Worm (Caenorhabditis elegans) whole organism, L4 larva: Measurements from ENCODE around the gene lec-6.

ENCODE experiments used
- F10B5.3 ChIP-seq: sonication (generic microtip); optimal IDR thresholded peaks from 2 replicates; lab custom pipeline; 2016; ENCODE audit warnings: mild to moderate bottlenecking, missing genetic modification characterization, missing compliant biosample characterization
- F26F4.8 ChIP-seq: fragments of 200-800 bp; sonication (Bioruptor generic); conservative IDR thresholded peaks from 2 replicates; pipeline ENCODE4 v1.3.6; 2022; ENCODE audit warnings: missing genetic modification characterization, missing compliant biosample characterization
- F37D6.2 ChIP-seq: sonication (generic microtip); optimal IDR thresholded peaks from 2 replicates; lab custom pipeline; 2016; ENCODE audit warnings: mild to moderate bottlenecking, missing genetic modification characterization, missing compliant biosample characterization
- F44E2.7 ChIP-seq: fragments of 200-800 bp; sonication (Bioruptor generic); IDR thresholded peaks from 2 replicates; pipeline ENCODE4 v2.1.2; 2022; ENCODE audit warnings: missing genetic modification characterization, missing compliant biosample characterization
- R02D3.7 ChIP-seq: fragments of 150-350 bp; sonication (generic microtip); optimal IDR thresholded peaks from 3 replicates; lab custom pipeline; 2014; ENCODE audit warnings: missing biosample characterization, missing genetic modification characterization
- T26A8.4 ChIP-seq: fragments of 200-800 bp; sonication (Bioruptor generic); IDR thresholded peaks from 2 replicates; pipeline ENCODE4 v1.3.6; 2022; ENCODE audit warnings: missing genetic modification characterization, missing compliant biosample characterization
- Y5F2A.4 ChIP-seq: fragments of 200-800 bp; sonication (Bioruptor generic); optimal IDR thresholded peaks from 2 replicates; lab custom pipeline; 2018; ENCODE audit warnings: mild to moderate bottlenecking, missing genetic modification characterization, missing compliant biosample characterization
- ZK337.2 ChIP-seq: fragments of 200-800 bp; sonication (Bioruptor generic); IDR thresholded peaks from 2 replicates; pipeline ENCODE4 v1.3.6; 2022; ENCODE audit warnings: missing genetic modification reagents, missing genetic modification characterization, missing compliant biosample characterization
- aha-1 ChIP-seq: fragments of 150-350 bp; peaks from one replicate; lab custom pipeline; 2014; ENCODE audit warnings: missing biosample characterization, missing genetic modification characterization
- ama-1 ChIP-seq: fragments of 150-350 bp; optimal IDR thresholded peaks from 2 replicates; lab custom pipeline; 2014; ENCODE audit warnings: inconsistent platforms, mixed read lengths
- ceh-32 ChIP-seq: sonication (generic microtip); optimal IDR thresholded peaks from 2 replicates; lab custom pipeline; 2016; ENCODE audit warnings: mild to moderate bottlenecking, missing genetic modification characterization, missing compliant biosample characterization; ENCODE audit not compliant: poor library complexity
- ceh-62 ChIP-seq: sonication (generic microtip); optimal IDR thresholded peaks from 2 replicates; lab custom pipeline; 2017; ENCODE audit warnings: missing biosample characterization, missing genetic modification characterization
- cey-2 ChIP-seq: sonication (generic microtip); optimal IDR thresholded peaks from 3 replicates; lab custom pipeline; 2017; ENCODE audit warnings: missing genetic modification characterization, mild to moderate bottlenecking, missing compliant biosample characterization, antibody characterized with exemption, borderline replicate concordance; ENCODE audit not compliant: insufficient read depth
- ctbp-1 ChIP-seq: fragments of 200-800 bp; sonication (Bioruptor generic); IDR thresholded peaks from 2 replicates; pipeline ENCODE4 v1.3.6; 2022; ENCODE audit warnings: missing genetic modification reagents, missing genetic modification characterization, missing compliant biosample characterization
- daf-12 ChIP-seq: fragments of 150-350 bp; optimal IDR thresholded peaks from 2 replicates; lab custom pipeline; 2014; ENCODE audit warnings: missing biosample characterization, missing genetic modification reagents, missing genetic modification characterization
- daf-16 ChIP-seq, 3 experiments: sonication (generic microtip); optimal IDR thresholded peaks; 2 replicates each; lab custom pipeline; 2016 to 2017; ENCODE audit warnings: missing genetic modification characterization in 3 of 3, missing genetic modification reagents in 3 of 3, mild to moderate bottlenecking in 2 of 3, missing compliant biosample characterization in 2 of 3, missing biosample characterization in 1 of 3, moderate library complexity in 1 of 3
- dmd-6 ChIP-seq: fragments of 200-800 bp; sonication (Bioruptor generic); IDR thresholded peaks from 2 replicates; pipeline ENCODE4 v1.3.6; 2022; ENCODE audit warnings: missing genetic modification reagents, missing genetic modification characterization, missing compliant biosample characterization
- dmd-8 ChIP-seq: fragments of 200-800 bp; sonication (Bioruptor generic); IDR thresholded peaks from 2 replicates; pipeline ENCODE4 v1.3.6; 2022; ENCODE audit warnings: missing genetic modification characterization, missing compliant biosample characterization
- duxl-1 ChIP-seq: sonication (generic microtip); optimal IDR thresholded peaks from 2 replicates; lab custom pipeline; 2016; ENCODE audit warnings: mild to moderate bottlenecking, missing genetic modification characterization, moderate library complexity, missing compliant biosample characterization; ENCODE audit not compliant: poor library complexity
- dve-1 ChIP-seq: sonication (generic microtip); optimal IDR thresholded peaks from 2 replicates; lab custom pipeline; 2017; ENCODE audit warnings: antibody characterized with exemption, mild to moderate bottlenecking, missing genetic modification characterization, missing compliant biosample characterization; ENCODE audit not compliant: insufficient read depth
- egl-43 ChIP-seq: fragments of 200-800 bp; sonication (Bioruptor generic); IDR thresholded peaks from 2 replicates; pipeline ENCODE4 v1.3.6; 2022; ENCODE audit warnings: missing genetic modification reagents, missing genetic modification characterization, missing compliant biosample characterization
- fkh-10 ChIP-seq: fragments of 150-350 bp; optimal IDR thresholded peaks from 2 replicates; lab custom pipeline; 2014; ENCODE audit warnings: missing biosample characterization, missing genetic modification reagents, missing genetic modification characterization
- hlh-11 ChIP-seq: fragments of 200-800 bp; sonication (Bioruptor generic); optimal IDR thresholded peaks from 2 replicates; lab custom pipeline; 2018; ENCODE audit warnings: mild to moderate bottlenecking, missing genetic modification characterization, missing compliant biosample characterization
- hlh-30 ChIP-seq: sonication (generic microtip); optimal IDR thresholded peaks from 2 replicates; lab custom pipeline; 2017; ENCODE audit warnings: antibody characterized with exemption, mild to moderate bottlenecking, missing genetic modification characterization, missing compliant biosample characterization; ENCODE audit not compliant: insufficient read depth
- jun-1 ChIP-seq: fragments of 150-350 bp; optimal IDR thresholded peaks from 2 replicates; lab custom pipeline; 2014; ENCODE audit warnings: missing biosample characterization, missing genetic modification reagents, missing genetic modification characterization
- lim-7 ChIP-seq: fragments of 200-800 bp; sonication (Bioruptor generic); IDR thresholded peaks from 2 replicates; pipeline ENCODE4 v1.3.6; 2022; ENCODE audit warnings: missing genetic modification characterization, missing compliant biosample characterization
- lin-15B ChIP-seq: fragments of 150-350 bp; sonication (generic microtip); optimal IDR thresholded peaks from 3 replicates; lab custom pipeline; 2014; ENCODE audit warnings: missing biosample characterization, missing genetic modification characterization
- lin-38 ChIP-seq: fragments of 200-800 bp; sonication (Bioruptor generic); IDR thresholded peaks from 2 replicates; pipeline ENCODE4 v1.3.6; 2022; ENCODE audit warnings: missing genetic modification reagents, missing genetic modification characterization, missing compliant biosample characterization
- lin-39 ChIP-seq: fragments of 150-350 bp; optimal IDR thresholded peaks from 2 replicates; lab custom pipeline; 2014; ENCODE audit warnings: missing biosample characterization, missing genetic modification reagents, missing genetic modification characterization
- mdt-29 ChIP-seq: fragments of 200-800 bp; sonication (Bioruptor generic); IDR thresholded peaks from 2 replicates; pipeline ENCODE4 v1.3.6; 2022; ENCODE audit warnings: missing genetic modification reagents, missing genetic modification characterization, missing compliant biosample characterization
- mes-2 ChIP-seq: sonication (generic microtip); optimal IDR thresholded peaks from 2 replicates; lab custom pipeline; 2016; ENCODE audit warnings: missing genotype, mild to moderate bottlenecking, missing genetic modification characterization, missing compliant biosample characterization; ENCODE audit not compliant: poor library complexity, severe bottlenecking
- mxl-3 ChIP-seq: fragments of 200-800 bp; sonication (Bioruptor generic); optimal IDR thresholded peaks from 2 replicates; lab custom pipeline; 2018; ENCODE audit warnings: mild to moderate bottlenecking, missing genetic modification characterization, missing compliant biosample characterization
- nhr-102 ChIP-seq: sonication (generic microtip); optimal IDR thresholded peaks from 2 replicates; lab custom pipeline; 2016; ENCODE audit warnings: mild to moderate bottlenecking, missing genetic modification characterization, moderate library complexity, missing compliant biosample characterization
- nhr-11 ChIP-seq: fragments of 150-350 bp; optimal IDR thresholded peaks from 2 replicates; lab custom pipeline; 2014; ENCODE audit warnings: missing biosample characterization, missing genetic modification characterization
- nhr-111 ChIP-seq: fragments of 200-800 bp; sonication (Bioruptor generic); optimal IDR thresholded peaks from 2 replicates; lab custom pipeline; 2018; ENCODE audit warnings: mild to moderate bottlenecking, missing genetic modification characterization, missing compliant biosample characterization
- nhr-48 ChIP-seq: sonication (generic microtip); optimal IDR thresholded peaks from 2 replicates; lab custom pipeline; 2016; ENCODE audit warnings: mild to moderate bottlenecking, missing genetic modification characterization, missing compliant biosample characterization
- nhr-76 ChIP-seq: fragments of 150-350 bp; optimal IDR thresholded peaks from 2 replicates; lab custom pipeline; 2014; ENCODE audit warnings: missing biosample characterization, missing genetic modification characterization
- pha-4 ChIP-seq, 2 experiments: fragments of 150-350 bp in 1 of 2; fragments of 200-800 bp in 1 of 2; sonication (Bioruptor generic) in 1 of 2; IDR thresholded peaks in 1 of 2; optimal IDR thresholded peaks in 1 of 2; 2 replicates each; pipeline versions ENCODE4 v1.3.6 to Lab custom; 2014 to 2022; ENCODE audit warnings: missing genetic modification characterization in 2 of 2, missing genetic modification reagents in 2 of 2, missing biosample characterization in 1 of 2, missing compliant biosample characterization in 1 of 2
- rbr-2 ChIP-seq: sonication (generic microtip); optimal IDR thresholded peaks from 2 replicates; lab custom pipeline; 2016; ENCODE audit warnings: missing genotype, missing genetic modification characterization, missing compliant biosample characterization
- saeg-2 ChIP-seq: fragments of 200-800 bp; sonication (Bioruptor generic); IDR thresholded peaks from 2 replicates; pipeline ENCODE4 v1.3.6; 2022; ENCODE audit warnings: missing genetic modification reagents, missing genetic modification characterization, missing compliant biosample characterization
- sdz-12 ChIP-seq: fragments of 200-800 bp; sonication (Bioruptor generic); optimal IDR thresholded peaks from 2 replicates; lab custom pipeline; 2018; ENCODE audit warnings: mild to moderate bottlenecking, missing genetic modification characterization, missing compliant biosample characterization
- snpc-1.2 ChIP-seq: fragments of 200-800 bp; sonication (Bioruptor generic); IDR thresholded peaks from 2 replicates; pipeline ENCODE4 v1.3.6; 2022; ENCODE audit warnings: missing genetic modification reagents, missing genetic modification characterization, missing compliant biosample characterization
- spr-1 ChIP-seq: sonication (generic microtip); optimal IDR thresholded peaks from 2 replicates; lab custom pipeline; 2016; ENCODE audit warnings: mild to moderate bottlenecking, missing genetic modification characterization, missing compliant biosample characterization
- spr-3 ChIP-seq: fragments of 200-800 bp; sonication (Bioruptor generic); optimal IDR thresholded peaks from 2 replicates; lab custom pipeline; 2018; ENCODE audit warnings: mild to moderate bottlenecking, missing genetic modification characterization, missing compliant biosample characterization
- tag-97 ChIP-seq: fragments of 200-800 bp; sonication (Bioruptor generic); IDR thresholded peaks from 2 replicates; pipeline ENCODE4 v1.3.6; 2022; ENCODE audit warnings: missing genetic modification characterization, missing compliant biosample characterization
- unc-130 ChIP-seq: sonication (generic microtip); optimal IDR thresholded peaks from 2 replicates; lab custom pipeline; 2016; ENCODE audit warnings: missing genetic modification reagents, missing genetic modification characterization, missing compliant biosample characterization
- vab-7 ChIP-seq: fragments of 200-800 bp; sonication (Bioruptor generic); IDR thresholded peaks from 2 replicates; pipeline ENCODE4 v1.3.6; 2022; ENCODE audit warnings: missing genetic modification reagents, missing genetic modification characterization, missing compliant biosample characterization
- zag-1 ChIP-seq: fragments of 150-350 bp; optimal IDR thresholded peaks from 2 replicates; lab custom pipeline; 2014; ENCODE audit warnings: missing biosample characterization, missing genetic modification characterization
- zfp-2 ChIP-seq: sonication (generic microtip); optimal IDR thresholded peaks from 2 replicates; lab custom pipeline; 2016; ENCODE audit warnings: mild to moderate bottlenecking, missing genetic modification characterization, missing compliant biosample characterization
- zfp-3 ChIP-seq: fragments of 200-800 bp; sonication (Bioruptor generic); conservative IDR thresholded peaks from 2 replicates; pipeline ENCODE4 v1.3.6; 2022; ENCODE audit warnings: missing genetic modification reagents, missing genetic modification characterization, missing compliant biosample characterization

The lec-6 gene

DNA sequence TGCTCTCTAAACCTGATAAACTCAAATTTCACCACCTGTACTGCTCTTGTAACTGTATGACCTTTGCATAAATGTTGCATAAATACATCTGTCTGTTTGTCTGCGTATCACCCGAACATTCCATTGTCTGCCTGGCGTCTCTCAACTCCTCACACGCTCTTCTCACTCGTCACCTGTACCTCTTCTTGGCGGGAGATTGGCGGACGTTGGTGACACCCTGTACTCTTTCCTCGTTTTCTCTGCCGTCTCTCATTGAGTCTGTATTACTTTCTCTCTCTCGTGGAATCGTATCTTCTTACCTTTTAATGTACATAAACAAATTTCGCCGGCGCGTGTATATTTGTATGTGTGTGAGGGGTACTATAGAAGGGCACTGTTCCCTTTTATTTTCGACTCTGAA, 41.3 kb downstream of the lec-6 start (continued):
- TF ChIP-seq nhr-48 (peak; percentile 64), lim-7 (GFP tag; lab: Robert Waterston, UW) (no peak), daf-12 (tag; lab: Kevin White, UChicago) (no peak), nhr-76 (no peak), dmd-8 (no peak), duxl-1 (tag; lab: Kevin White, UChicago) (no peak), lin-39 (tag; lab: Kevin White, UChicago) (no peak), hlh-30 (tag; lab: Kevin White, UChicago) (peak; percentile 57), Y5F2A.4 (no peak), ceh-32 (tag; lab: Kevin White, UChicago) (no peak), R02D3.7 (tag; lab: Kevin White, UChicago) (no peak), spr-3 (GFP tag; lab: Kevin White, UChicago) (no peak), T26A8.4 (GFP tag; lab: Robert Waterston, UW) (no peak), dve-1 (peak; percentile 90), ctbp-1 (GFP tag; lab: Robert Waterston, UW) (no peak), hlh-11 (peak; percentile 90), jun-1 (tag; lab: Kevin White, UChicago) (no peak), zfp-2 (no peak), rbr-2 (tag; lab: Kevin White, UChicago) (no peak), mdt-29 (GFP tag; lab: Robert Waterston, UW) (no peak), mxl-3 (GFP tag; lab: Kevin White, UChicago) (peak; percentile 10), mes-2 (peak; percentile 66), aha-1 (tag; lab: Kevin White, UChicago) (peak; percentile 52), saeg-2 (GFP tag; lab: Robert Waterston, UW) (no peak), F26F4.8 (no peak), nhr-111 (GFP tag; lab: Kevin White, UChicago) (no peak), egl-43 (GFP tag; lab: Robert Waterston, UW) (0 out of 2 replicates have a peak, but pooled peaks have one; percentile 39), daf-16 (GFP tag; optimal IDR thresholded peaks at IDR 0.05; lab: Kevin White, UChicago) (no peak), daf-16 (tag; optimal IDR thresholded peaks at IDR 0.05; lab: Kevin White, UChicago) (peak; percentile 95), sdz-12 (no peak), F37D6.2 (tag; lab: Kevin White, UChicago) (no peak), ZK337.2 (GFP tag; lab: Robert Waterston, UW) (no peak), lin-15B (tag; lab: Kevin White, UChicago) (no peak), lin-38 (GFP tag; lab: Robert Waterston, UW) (no peak), nhr-102 (no peak), zag-1 (tag; lab: Kevin White, UChicago) (no peak), pha-4 (GFP tag; IDR thresholded peaks at IDR 0.05; lab: Robert Waterston, UW) (no peak), pha-4 (tag; optimal IDR thresholded peaks at IDR 0.05; lab: Kevin White, UChicago) (peak; percentile 60), cey-2 (tag; lab: Kevin White, UChicago) (no peak), zfp-3 (GFP tag; lab: Robert Waterston, UW) (no peak), tag-97 (GFP tag; lab: Robert Waterston, UW) (no peak), nhr-11 (tag; lab: Kevin White, UChicago) (no peak), F10B5.3 (tag; lab: Kevin White, UChicago) (no peak), snpc-1.2 (GFP tag; lab: Robert Waterston, UW) (no peak), ceh-62 (tag; lab: Kevin White, UChicago) (no peak), ama-1 (lab: Kevin White, UChicago) (no peak), unc-130 (GFP tag; lab: Kevin White, UChicago) (no peak), spr-1 (no peak), dmd-6 (GFP tag; lab: Robert Waterston, UW) (no peak; the same call in 1 of the 2 replicates), F44E2.7 (GFP tag; lab: Robert Waterston, UW) (no peak), fkh-10 (GFP tag; lab: Kevin White, UChicago) (no peak), vab-7 (GFP tag; lab: Robert Waterston, UW) (no peak)
